Worm (Caenorhabditis elegans) whole organism, L4/young adult: ENCODE results near the gene srh-276.

Experiments used
- W03F9.2 ChIP-seq: fragments of 150-350 bp; optimal IDR thresholded peaks from 2 replicates; lab custom pipeline; 2014; ENCODE audit warnings: missing biosample characterization, missing genetic modification characterization
- dao-5 ChIP-seq: sonication (generic microtip); optimal IDR thresholded peaks from 2 replicates; lab custom pipeline; 2016; ENCODE audit warnings: missing genotype, missing genetic modification characterization, moderate library complexity, missing compliant biosample characterization
- him-1 ChIP-seq: sonication (generic microtip); optimal IDR thresholded peaks from 2 replicates; lab custom pipeline; 2016; ENCODE audit warnings: missing genotype, missing genetic modification reagents, missing genetic modification characterization, missing compliant biosample characterization

- TF ChIP-seq W03F9.2 (tag; lab: Kevin White, UChicago) (no peak), him-1 (tag; lab: Kevin White, UChicago) (no peak), dao-5 (tag; lab: Kevin White, UChicago) (no peak)
Observed at ce11 chrV:15578386-15578785, 49.2 kb downstream of the srh-276 start, which contains the start of gene F28F8.9.
